Fruit fly (Drosophila melanogaster): Measurements from ENCODE around the gene sas.

Gene sas

DNA sequence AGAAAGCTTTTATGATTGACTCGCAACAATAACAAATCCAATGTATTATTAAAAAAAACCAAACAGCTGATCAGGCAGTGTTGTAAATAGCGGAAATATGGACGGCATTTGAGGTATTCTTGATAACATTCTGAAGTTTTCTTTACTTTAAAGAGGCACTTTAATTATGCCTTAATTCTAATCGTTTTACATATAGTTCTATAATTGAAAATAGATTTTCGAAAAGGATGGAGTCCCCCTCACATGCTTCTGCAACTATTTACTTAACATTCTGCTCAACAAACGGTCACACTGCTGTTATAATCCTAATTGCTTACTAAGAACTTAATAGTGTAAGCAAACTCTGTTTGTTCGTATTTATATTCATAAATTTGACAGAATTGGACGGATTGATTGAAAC, 34.6 kb upstream of the sas start, which contains the start of gene CG10068 (continued):
- TF ChIP-seq CG14710 (tag; optimal IDR thresholded peaks at IDR 0.05): peak; percentile 93
- no peak for TF ChIP-seq CkIIα-i1 (GFP tag; IDR thresholded peaks at IDR 0.05)
- TF ChIP-seq gsb (GFP tag; IDR thresholded peaks at IDR 0.05): peak; percentile 76
- peak; percentile 91 for TF ChIP-seq CG18262 (tag; optimal IDR thresholded peaks at IDR 0.05)
- no peak for TF ChIP-seq HLHmδ (GFP tag; optimal IDR thresholded peaks at IDR 0.05)
- TF ChIP-seq eyg (GFP tag; optimal IDR thresholded peaks at IDR 0.05): peak; percentile 79
- peak; percentile 71 for TF ChIP-seq CG3838 (GFP tag; optimal IDR thresholded peaks at IDR 0.05)
- peak; percentile 70 for TF ChIP-seq CG12104 (GFP tag; optimal IDR thresholded peaks at IDR 0.05)
- peak; percentile 93 for TF ChIP-seq CG11695 (GFP tag; IDR thresholded peaks at IDR 0.05)
- peak; percentile 83 for TF ChIP-seq NFAT (GFP tag; IDR thresholded peaks at IDR 0.05)
- TF ChIP-seq Dek (tag; optimal IDR thresholded peaks at IDR 0.05): peak; percentile 82
- peak; percentile 51 for TF ChIP-seq run (tag; optimal IDR thresholded peaks at IDR 0.05)
- peak; percentile 90 for TF ChIP-seq CG17361 (GFP tag; IDR thresholded peaks at IDR 0.05)
- TF ChIP-seq Fer1 (GFP tag; optimal IDR thresholded peaks at IDR 0.05): peak; percentile 84
- TF ChIP-seq Oaz (GFP tag; IDR thresholded peaks at IDR 0.05): peak; percentile 81
- peak; percentile 91 for TF ChIP-seq ranshi (GFP tag; IDR thresholded peaks at IDR 0.05)
- peak in 1 of 2 experiments; percentile 74 for TF ChIP-seq Eip74EF (GFP tag; optimal IDR thresholded peaks at IDR 0.05)
- peak; percentile 73 for TF ChIP-seq org-1 (GFP tag; optimal IDR thresholded peaks at IDR 0.05)
- TF ChIP-seq fru (optimal IDR thresholded peaks at IDR 0.05): no peak
- TF ChIP-seq CG9876 (GFP tag; optimal IDR thresholded peaks at IDR 0.05): peak; percentile 72
- TF ChIP-seq klu (GFP tag; IDR thresholded peaks at IDR 0.05): peak; percentile 66; the same call in 1 of the 2 replicates
- peak; percentile 67; the same call in 1 of the 2 replicates for TF ChIP-seq ro (GFP tag; IDR thresholded peaks at IDR 0.05)
- peak; percentile 90 for TF ChIP-seq CG13775 (GFP tag; optimal IDR thresholded peaks at IDR 0.05)
- peak; percentile 76 for TF ChIP-seq ERR (GFP tag; optimal IDR thresholded peaks at IDR 0.05)
- no peak for TF ChIP-seq sc (optimal IDR thresholded peaks at IDR 0.05)
- peak; percentile 69 for TF ChIP-seq sc (GFP tag; optimal IDR thresholded peaks at IDR 0.05)
- peak; percentile 79 for TF ChIP-seq Sox100B (GFP tag; optimal IDR thresholded peaks at IDR 0.05)
- TF ChIP-seq CG3065 (GFP tag; optimal IDR thresholded peaks at IDR 0.05): peak; percentile 52
- peak; percentile 58 for TF ChIP-seq D19B (GFP tag; optimal IDR thresholded peaks at IDR 0.05)
- TF ChIP-seq yki (optimal IDR thresholded peaks at IDR 0.05): no peak
- TF ChIP-seq CG12942 (GFP tag; optimal IDR thresholded peaks at IDR 0.05): peak; percentile 81
- TF ChIP-seq CG3163 (GFP tag; optimal IDR thresholded peaks at IDR 0.05): peak; percentile 71
- peak; percentile 99 for TF ChIP-seq Med (GFP tag)
- TF ChIP-seq gem (tag; optimal IDR thresholded peaks at IDR 0.05): peak; percentile 94
- no peak for TF ChIP-seq Opbp (GFP tag; IDR thresholded peaks at IDR 0.05; ENCODE audit: partially characterized antibody)
- TF ChIP-seq Tbp (GFP tag; optimal IDR thresholded peaks at IDR 0.05): no peak
- peak; percentile 92 for TF ChIP-seq otp (GFP tag; IDR thresholded peaks at IDR 0.05)
- peak; percentile 99 for TF ChIP-seq sqz (GFP tag; optimal IDR thresholded peaks at IDR 0.05)
- TF ChIP-seq eve (GFP tag; optimal IDR thresholded peaks at IDR 0.05): no peak
- peak; percentile 61 for TF ChIP-seq TFAM (GFP tag; optimal IDR thresholded peaks at IDR 0.05)
- peak; percentile 28 for TF ChIP-seq CG4707 (GFP tag; optimal IDR thresholded peaks at IDR 0.05)
- TF ChIP-seq CG17385 (GFP tag; optimal IDR thresholded peaks at IDR 0.05): peak; percentile 84
- TF ChIP-seq gfzf (GFP tag; optimal IDR thresholded peaks at IDR 0.05): peak; percentile 60
- peak; percentile 73; the same call in 2 of the 3 replicates for TF ChIP-seq C15 (GFP tag; IDR thresholded peaks at IDR 0.05)
- peak; percentile 83; the same call in 1 of the 2 replicates for TF ChIP-seq CG4404 (GFP tag; IDR thresholded peaks at IDR 0.05)
- peak; percentile 92 for TF ChIP-seq Rfx (GFP tag; IDR thresholded peaks at IDR 0.05)
- peak; percentile 88 for TF ChIP-seq CG2120 (GFP tag; optimal IDR thresholded peaks at IDR 0.05)
- peak; percentile 83 to 87 for TF ChIP-seq chif (GFP tag; optimal IDR thresholded peaks at IDR 0.05)
- peak; percentile 87 for TF ChIP-seq CG12299 (tag; optimal IDR thresholded peaks at IDR 0.05)
- TF ChIP-seq CG13123 (GFP tag; optimal IDR thresholded peaks at IDR 0.05): peak; percentile 74
- no peak for TF ChIP-seq hth (optimal IDR thresholded peaks at IDR 0.05)
- peak; percentile 76 for TF ChIP-seq CG7987 (GFP tag; optimal IDR thresholded peaks at IDR 0.05)
- peak; percentile 90 for TF ChIP-seq so (GFP tag; IDR thresholded peaks at IDR 0.05)

Measured in whole organism, embryonic.